Fruit fly (Drosophila melanogaster): ENCODE results near the gene PGRP-LF.

Gene PGRP-LF

dm6 chr3L:9384445-9385079 lies 35.2 kb downstream of the PGRP-LF start:
- peak; percentile 54 for TF ChIP-seq psq (GFP tag; optimal IDR thresholded peaks at IDR 0.05)
- TF ChIP-seq N (GFP tag; optimal IDR thresholded peaks at IDR 0.05) = no peak

- TF ChIP-seq Vsx2 (GFP tag; optimal IDR thresholded peaks at IDR 0.05; ENCODE audit: partially characterized antibody) = no peak
- TF ChIP-seq dmrt93B (GFP tag; optimal IDR thresholded peaks at IDR 0.05) = no peak
- TF ChIP-seq Hnf4 (GFP tag; optimal IDR thresholded peaks at IDR 0.05) = no peak
- no peak for TF ChIP-seq Rel (GFP tag; optimal IDR thresholded peaks at IDR 0.05)
- TF ChIP-seq Rel (tag; optimal IDR thresholded peaks at IDR 0.05) = peak; percentile 87
- no peak for TF ChIP-seq CG9705 (GFP tag; optimal IDR thresholded peaks at IDR 0.05)
- TF ChIP-seq h (GFP tag; optimal IDR thresholded peaks at IDR 0.05) = no peak
- TF ChIP-seq Dfd (GFP tag; optimal IDR thresholded peaks at IDR 0.05) = no peak
- no peak for TF ChIP-seq fru (GFP tag; optimal IDR thresholded peaks at IDR 0.05)
Measured at dm6 chr3L:9391340-9391980, 42.1 kb downstream of the PGRP-LF start.

- TF ChIP-seq dmrt93B (GFP tag; optimal IDR thresholded peaks at IDR 0.05) (no peak), Rel (GFP tag; optimal IDR thresholded peaks at IDR 0.05) (no peak), Rel (tag; optimal IDR thresholded peaks at IDR 0.05) (peak; percentile 98)
Measured at dm6 chr3L:9396038-9396437, 46.6 kb downstream of the PGRP-LF start.

- TF ChIP-seq psq (GFP tag; optimal IDR thresholded peaks at IDR 0.05) (peak; percentile 76), h (GFP tag; optimal IDR thresholded peaks at IDR 0.05) (no peak), Dfd (GFP tag; optimal IDR thresholded peaks at IDR 0.05) (peak; percentile 8)
Measured at dm6 chr3L:9396704-9397103, 47.3 kb downstream of the PGRP-LF start.

dm6 chr3L:9397156-9397555 lies 47.7 kb downstream of the PGRP-LF start:
- TF ChIP-seq CG32264 (GFP tag; optimal IDR thresholded peaks at IDR 0.05) = peak; percentile 46
- TF ChIP-seq HLH106 (tag; optimal IDR thresholded peaks at IDR 0.05) = peak; percentile 11
- TF ChIP-seq h (GFP tag; optimal IDR thresholded peaks at IDR 0.05) = peak; percentile 75
- TF ChIP-seq br (GFP tag; optimal IDR thresholded peaks at IDR 0.05) = peak; percentile 43
- TF ChIP-seq Sp1 (GFP tag; optimal IDR thresholded peaks at IDR 0.05) = peak; percentile 38
- peak; percentile 38 for TF ChIP-seq Jra (GFP tag; optimal IDR thresholded peaks at IDR 0.05)
- peak; percentile 20 for TF ChIP-seq ey (GFP tag; optimal IDR thresholded peaks at IDR 0.05)
- peak; percentile 8 for TF ChIP-seq GATAd (GFP tag; optimal IDR thresholded peaks at IDR 0.05)
- TF ChIP-seq Abd-B (GFP tag; optimal IDR thresholded peaks at IDR 0.05) = no peak
- TF ChIP-seq Mio (GFP tag; optimal IDR thresholded peaks at IDR 0.05) = no peak
- TF ChIP-seq pan (optimal IDR thresholded peaks at IDR 0.05) = no peak
- peak in 1 of 2 experiments; percentile 51 for TF ChIP-seq foxo (GFP tag; optimal IDR thresholded peaks at IDR 0.05)
- peak; percentile 68 for TF ChIP-seq rgr (GFP tag; optimal IDR thresholded peaks at IDR 0.05)
- TF ChIP-seq Dif (GFP tag; optimal IDR thresholded peaks at IDR 0.05; ENCODE audit: partially characterized antibody) = no peak
- peak; percentile 69 for TF ChIP-seq tai (GFP tag; optimal IDR thresholded peaks at IDR 0.05)
- peak; percentile 40 for TF ChIP-seq Hnf4 (GFP tag; optimal IDR thresholded peaks at IDR 0.05)
- TF ChIP-seq Hr83 (GFP tag; optimal IDR thresholded peaks at IDR 0.05; ENCODE audit: poor library complexity, severe bottlenecking) = peak; percentile 97
- peak; percentile 23 for TF ChIP-seq brk (GFP tag; optimal IDR thresholded peaks at IDR 0.05)
- peak; percentile 20 for TF ChIP-seq fru (GFP tag; optimal IDR thresholded peaks at IDR 0.05)
- TF ChIP-seq N (GFP tag; optimal IDR thresholded peaks at IDR 0.05) = no peak
- no peak for TF ChIP-seq sv (GFP tag; optimal IDR thresholded peaks at IDR 0.05)
- no peak for TF ChIP-seq Myc (optimal IDR thresholded peaks at IDR 0.05)
- peak; percentile 55 for TF ChIP-seq OdsH (GFP tag; optimal IDR thresholded peaks at IDR 0.05)
- TF ChIP-seq Rel (GFP tag; optimal IDR thresholded peaks at IDR 0.05) = peak; percentile 19
- peak; percentile 84 for TF ChIP-seq Rel (tag; optimal IDR thresholded peaks at IDR 0.05)
- TF ChIP-seq dl (GFP tag; optimal IDR thresholded peaks at IDR 0.05; ENCODE audit: insufficient read depth in 1 of 2, partially characterized antibody in 2 of 2) = no peak
